Fruit fly (Drosophila melanogaster) Kc167 (cell line): ENCODE results near the gene Cpr64Aa.

Experiments
- Myc ChIP-seq: fragments of >200 bp; optimal IDR thresholded peaks from 2 replicates; lab custom pipeline; 2017; ENCODE audit warnings: missing external identifiers
- Sin3A ChIP-seq: fragments of >200 bp; optimal IDR thresholded peaks from 2 replicates; lab custom pipeline; 2018; ENCODE audit warnings: missing external identifiers
- h ChIP-seq: fragments of >200 bp; optimal IDR thresholded peaks from 3 replicates; lab custom pipeline; 2018; ENCODE audit warnings: missing external identifiers
- insv ChIP-seq: fragments of >200 bp; optimal IDR thresholded peaks from 3 replicates; lab custom pipeline; 2018; ENCODE audit warnings: missing external identifiers
- psq ChIP-seq: fragments of >200 bp; optimal IDR thresholded peaks from 2 replicates; lab custom pipeline; 2017; ENCODE audit warnings: missing external identifiers
- ttk ChIP-seq: sonication (Bioruptor generic); optimal IDR thresholded peaks from 2 replicates; lab custom pipeline; 2017; ENCODE audit warnings: missing external identifiers

Gene Cpr64Aa

DNA sequence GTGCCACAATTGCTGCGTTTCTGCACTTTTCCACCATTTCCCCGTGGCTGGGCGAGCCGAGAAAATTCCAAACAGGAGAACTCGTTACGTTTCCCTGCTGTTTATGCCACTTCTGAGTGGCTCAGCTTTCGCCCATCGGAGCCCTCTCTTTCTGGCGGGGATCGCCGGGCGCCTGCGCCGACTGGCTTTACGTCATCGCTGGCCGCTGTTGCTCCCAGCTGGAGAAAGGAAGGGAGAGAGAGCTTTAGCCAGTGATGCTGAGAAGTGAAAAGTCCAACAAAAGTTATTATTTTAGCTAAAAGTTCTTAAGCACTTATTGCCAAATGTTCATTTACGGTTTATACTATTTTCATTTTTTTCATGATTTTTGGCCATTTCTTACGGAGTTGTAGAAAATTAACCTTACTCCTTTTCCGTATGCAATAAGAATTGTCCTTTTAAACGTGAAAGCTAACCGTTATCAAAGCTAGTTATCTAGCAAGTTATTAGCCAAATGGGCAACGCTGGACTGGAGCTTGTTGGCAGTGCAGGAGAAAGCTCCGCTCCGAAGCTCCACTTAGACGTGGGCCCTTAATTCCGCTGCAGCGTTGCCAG, 21.0 kb downstream of the Cpr64Aa start, which contains the start of the genes Teh2 and tipE:
Gene Teh2, minus strand, starts transcription at position 94 of the 594 bp plus-strand sequence.
Gene tipE, plus strand, starts transcription at position 570 of the 594 bp plus-strand sequence.
- TF ChIP-seq ttk, result no peak
- no peak for TF ChIP-seq Myc (lab: Kevin White, UChicago)

DNA sequence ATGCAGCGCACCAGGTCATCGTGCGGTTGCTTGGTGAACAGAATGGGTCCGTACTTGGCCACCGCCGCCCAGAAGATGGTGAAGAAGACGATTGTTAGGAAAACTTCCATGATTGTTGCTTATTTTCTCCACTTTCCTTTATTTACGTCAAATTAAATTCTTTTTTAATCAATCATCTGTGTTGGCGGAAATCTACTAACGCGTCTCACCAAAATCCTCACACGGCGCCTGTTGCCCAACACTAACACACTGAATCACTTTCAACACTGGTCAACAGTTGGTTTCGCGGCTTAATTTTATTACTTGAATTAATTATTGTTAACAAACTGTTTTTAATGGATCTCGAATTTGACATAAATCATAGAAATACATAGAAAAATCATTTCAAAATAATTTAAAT, 22.3 kb downstream of the Cpr64Aa start, which contains the start of gene VhaM9.7-c:
Gene VhaM9.7-c, minus strand, starts transcription at position 207 of the 400 bp plus-strand sequence.
- TF ChIP-seq Sin3A (lab: Kevin White, UChicago) (no peak), h (lab: Kevin White, UChicago) (no peak), Myc (lab: Kevin White, UChicago) (no peak), insv (lab: Kevin White, UChicago) (no peak), psq (lab: Kevin White, UChicago) (no peak), ttk (no peak)

DNA sequence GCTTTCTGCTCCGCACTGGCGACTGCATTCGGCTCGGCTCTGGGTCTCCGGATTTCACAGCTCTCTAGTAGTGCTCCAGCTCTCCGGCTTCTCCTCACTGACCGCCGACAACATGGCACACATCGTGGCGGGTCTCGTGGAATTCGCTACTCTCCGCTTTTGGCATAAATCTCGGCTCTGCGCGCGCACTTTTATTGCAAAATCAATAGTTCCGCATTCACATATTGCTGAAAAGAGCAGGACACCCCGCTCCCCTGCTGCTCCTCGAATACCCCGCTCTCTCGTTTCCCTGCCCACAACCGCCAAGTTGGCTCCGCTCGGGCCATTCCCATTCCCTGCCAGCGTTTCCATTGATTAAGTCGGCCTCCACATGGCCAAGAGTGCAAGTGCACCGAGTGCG, 23.7 kb downstream of the Cpr64Aa start:
- no peak for TF ChIP-seq Sin3A (lab: Kevin White, UChicago)
- TF ChIP-seq h (lab: Kevin White, UChicago), result no peak
- TF ChIP-seq ttk, result no peak
- no peak for TF ChIP-seq insv (lab: Kevin White, UChicago)
- no peak for TF ChIP-seq psq (lab: Kevin White, UChicago)
- no peak for TF ChIP-seq Myc (lab: Kevin White, UChicago)

DNA sequence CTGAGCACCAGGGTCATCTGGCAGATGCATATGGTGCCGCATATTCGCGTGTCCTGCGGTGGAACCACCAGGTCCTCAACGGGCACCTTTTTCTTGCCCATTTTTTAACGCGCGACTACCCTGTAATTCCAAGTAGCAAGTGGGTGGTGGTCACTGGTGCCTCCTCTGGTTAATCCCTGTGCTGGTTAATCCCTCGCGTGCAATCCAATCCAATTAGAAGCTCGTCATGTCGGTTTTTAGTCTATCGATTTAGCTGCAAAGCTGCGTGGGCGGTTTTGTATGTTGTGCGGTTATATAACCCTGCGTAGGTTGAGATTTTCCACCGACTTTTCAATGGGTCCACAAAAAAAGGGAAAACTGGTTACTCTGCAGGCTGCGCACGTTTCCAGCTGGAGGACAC, 24.4 kb downstream of the Cpr64Aa start, which contains the start of gene Teh3:
Gene Teh3, minus strand, starts transcription at position 101 of the 400 bp plus-strand sequence.
- TF ChIP-seq psq (lab: Kevin White, UChicago), result no peak

DNA sequence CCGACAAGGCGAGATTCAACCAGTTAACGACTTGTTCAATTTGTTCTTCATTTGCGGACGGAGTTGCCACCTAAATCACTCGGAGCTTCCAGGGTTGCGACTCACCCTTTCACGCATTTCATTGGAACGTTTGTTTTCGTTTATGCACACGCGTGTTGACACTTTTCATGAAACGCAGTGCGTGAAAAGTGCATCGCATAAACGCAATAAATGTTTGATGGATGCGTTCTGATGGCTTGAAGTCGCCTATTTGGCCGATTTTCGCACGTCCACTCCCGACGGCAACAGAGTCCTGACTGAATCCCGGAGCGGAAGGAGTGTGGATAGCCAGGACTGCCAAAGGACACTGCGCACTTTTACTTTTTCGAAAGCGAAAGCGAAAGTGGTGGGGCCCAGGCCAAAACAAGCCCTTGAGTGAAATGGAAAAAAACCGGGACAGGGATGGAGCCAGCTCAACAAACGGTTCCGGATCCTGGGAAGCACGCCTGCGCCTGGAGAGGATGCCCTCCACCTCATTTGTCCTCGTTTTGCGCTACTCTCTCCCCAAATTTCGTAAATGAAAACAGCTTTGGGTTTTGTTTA, 30.9 kb downstream of the Cpr64Aa start, which contains the start of gene Teh4:
Gene Teh4, minus strand, starts transcription at position 290 of the 582 bp plus-strand sequence.
- TF ChIP-seq ttk (no peak), insv (lab: Kevin White, UChicago) (no peak), h (lab: Kevin White, UChicago) (no peak), psq (lab: Kevin White, UChicago) (no peak), Sin3A (lab: Kevin White, UChicago) (no peak), Myc (lab: Kevin White, UChicago) (no peak)

DNA sequence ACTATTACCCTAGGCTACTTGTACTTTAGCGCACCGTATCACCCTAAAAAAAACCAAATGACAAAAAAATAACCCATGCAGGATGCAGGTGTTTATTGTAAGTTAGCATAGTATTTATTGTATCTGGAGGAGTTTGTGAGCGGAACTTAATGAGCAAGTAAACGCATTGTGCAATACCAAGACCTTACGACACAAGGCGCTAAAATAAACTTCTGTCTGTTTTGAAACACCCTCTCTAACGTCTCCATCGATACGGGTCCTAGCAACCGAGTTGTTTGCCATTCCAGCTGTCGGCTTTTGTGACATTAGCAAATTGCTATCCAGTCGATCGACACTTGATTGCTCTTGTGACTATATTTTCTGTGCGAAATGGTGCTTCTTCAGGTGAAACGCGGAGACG, 35.4 kb downstream of the Cpr64Aa start, which contains the start of gene CG18675:
Gene CG18675, plus strand, starts transcription at position 301 of the 400 bp plus-strand sequence.
- TF ChIP-seq h (lab: Kevin White, UChicago) (no peak), Myc (lab: Kevin White, UChicago) (no peak), psq (lab: Kevin White, UChicago) (no peak), Sin3A (lab: Kevin White, UChicago) (no peak), ttk (no peak), insv (lab: Kevin White, UChicago) (no peak)

DNA sequence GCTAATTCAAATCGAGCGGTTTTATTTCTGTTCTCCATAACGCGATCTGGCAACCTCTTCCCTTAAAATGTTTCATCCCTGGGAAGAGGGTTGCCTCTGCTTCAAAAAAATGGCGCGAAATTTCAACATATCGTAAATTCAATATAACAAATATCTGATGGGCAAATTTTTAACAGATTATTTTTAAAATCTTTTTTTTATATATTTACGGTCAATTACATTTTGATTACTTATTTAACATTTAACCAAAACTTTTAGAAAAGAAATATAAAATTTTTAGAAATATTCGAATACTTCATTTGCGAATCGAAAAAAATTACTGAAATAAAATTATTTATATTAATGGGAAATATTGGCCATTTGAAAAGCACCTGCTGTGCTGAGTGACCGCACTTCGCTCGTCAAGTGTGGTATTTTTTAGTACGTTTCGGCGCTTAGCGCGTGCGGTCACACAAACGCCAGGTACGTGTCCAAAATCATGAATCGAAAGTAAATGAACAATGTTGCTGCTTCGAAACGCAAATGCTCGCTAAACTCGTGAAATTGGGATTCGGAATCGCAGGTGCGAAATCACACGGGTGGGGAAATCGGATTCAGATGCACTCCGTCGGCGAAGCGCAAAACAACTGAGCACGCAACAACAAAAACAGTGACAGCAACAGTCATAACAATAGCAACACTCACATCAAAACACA, 38.9 kb downstream of the Cpr64Aa start, which contains the start of gene Ero1L:
Gene Ero1L, plus strand, starts transcription at position 448 of the 695 bp plus-strand sequence.
- no peak for TF ChIP-seq Myc (lab: Kevin White, UChicago)
- TF ChIP-seq psq (lab: Kevin White, UChicago), result no peak
- TF ChIP-seq Sin3A (lab: Kevin White, UChicago), result no peak
- no peak for TF ChIP-seq h (lab: Kevin White, UChicago)
- TF ChIP-seq insv (lab: Kevin White, UChicago), result no peak
- no peak for TF ChIP-seq ttk

DNA sequence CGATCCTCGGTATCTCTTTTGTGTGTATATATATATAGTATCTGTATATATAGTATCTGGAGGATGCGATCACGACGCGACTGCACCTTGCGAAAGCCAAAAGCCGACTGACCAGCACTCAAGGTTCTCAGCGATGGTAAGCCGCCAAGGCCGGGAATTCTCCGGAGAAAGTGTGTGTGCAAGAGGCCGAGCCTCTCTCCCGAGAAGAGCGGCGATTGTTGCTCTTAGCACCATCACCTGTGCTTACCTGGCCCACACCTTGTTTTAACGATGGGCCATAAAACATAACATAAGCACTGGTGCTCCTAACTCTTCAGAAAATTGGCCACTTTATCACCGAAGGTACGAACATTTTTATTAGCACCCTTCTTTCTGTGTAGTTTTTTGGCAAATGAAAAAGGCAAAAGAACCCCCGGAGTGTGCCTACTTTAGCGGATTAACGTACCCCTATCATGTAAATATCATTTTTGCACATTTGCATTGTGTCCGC, 41.6 kb downstream of the Cpr64Aa start, which contains the start of gene mas:
Gene mas, minus strand, starts transcription at position 112 of the 490 bp plus-strand sequence.
- TF ChIP-seq psq (lab: Kevin White, UChicago) (no peak), h (lab: Kevin White, UChicago) (no peak), Sin3A (lab: Kevin White, UChicago) (no peak)

DNA sequence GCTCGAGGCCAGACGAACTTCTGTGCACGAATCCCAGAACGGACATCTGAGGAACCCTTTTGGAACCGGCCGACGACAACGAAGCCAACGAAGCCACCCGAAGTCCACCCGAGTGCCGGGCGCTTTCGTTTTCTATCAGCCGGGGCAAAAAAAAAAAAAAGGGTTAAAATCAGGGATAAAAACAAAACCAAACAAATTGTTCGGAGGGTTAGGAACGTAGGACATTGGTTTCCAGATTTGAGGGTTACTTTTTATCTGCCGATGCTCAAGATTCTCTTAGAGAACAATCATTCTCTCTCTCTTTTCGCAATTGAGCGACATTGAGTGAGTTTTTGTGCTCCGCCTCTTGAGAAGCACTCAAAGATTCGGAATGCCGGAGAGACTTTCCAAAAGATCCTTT, 48.1 kb downstream of the Cpr64Aa start, which contains the start of gene nab:
Gene nab, minus strand, starts transcription at position 7 of the 400 bp plus-strand sequence.
- TF ChIP-seq ttk (no peak), Sin3A (lab: Kevin White, UChicago) (no peak), h (lab: Kevin White, UChicago) (no peak), Myc (lab: Kevin White, UChicago) (no peak), insv (lab: Kevin White, UChicago) (no peak), psq (lab: Kevin White, UChicago) (no peak)

DNA sequence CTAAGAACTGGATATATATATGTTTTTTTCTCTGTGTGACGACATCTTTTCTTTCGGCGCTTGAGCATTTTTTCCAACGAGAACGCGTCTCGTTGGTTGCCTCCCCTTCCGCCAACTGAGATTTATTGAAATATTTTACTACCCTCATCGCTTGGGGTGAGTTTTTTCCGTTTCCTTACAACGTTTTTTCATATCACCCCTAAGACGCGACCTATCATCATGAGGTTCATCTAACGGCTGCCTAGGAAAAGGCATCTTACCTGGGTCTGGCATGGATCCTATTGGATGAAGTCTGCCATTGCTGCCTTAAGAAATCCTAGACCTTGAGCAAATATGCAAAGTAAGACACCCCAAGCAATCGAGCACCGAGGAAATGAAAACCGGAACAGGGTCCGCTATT, 49.7 kb downstream of the Cpr64Aa start:
- TF ChIP-seq h (lab: Kevin White, UChicago) (no peak), ttk (no peak), Sin3A (lab: Kevin White, UChicago) (no peak), Myc (lab: Kevin White, UChicago) (no peak), insv (lab: Kevin White, UChicago) (no peak), psq (lab: Kevin White, UChicago) (no peak)

DNA sequence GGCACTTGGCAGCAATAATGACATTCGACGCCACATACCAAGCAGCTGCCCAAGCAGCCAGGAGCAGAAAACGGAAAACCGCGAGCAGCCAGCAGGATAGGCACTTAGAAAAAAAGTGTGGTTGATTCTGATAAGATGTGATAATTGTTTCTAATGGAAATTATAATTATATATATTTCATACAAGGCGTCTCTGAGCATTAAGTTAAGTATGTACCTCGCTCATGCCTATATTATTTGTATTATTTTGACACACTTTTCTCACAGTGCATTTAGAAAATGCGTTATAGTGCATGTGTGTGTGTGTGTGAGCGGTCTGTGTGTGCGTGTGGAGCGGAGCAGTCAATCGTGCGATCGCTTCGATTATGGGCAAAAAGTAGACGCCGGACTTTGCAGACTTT, 50.6 kb downstream of the Cpr64Aa start:
- no peak for TF ChIP-seq Myc (lab: Kevin White, UChicago)
- no peak for TF ChIP-seq ttk
- TF ChIP-seq Sin3A (lab: Kevin White, UChicago), result no peak
- TF ChIP-seq h (lab: Kevin White, UChicago), result no peak
- no peak for TF ChIP-seq psq (lab: Kevin White, UChicago)
- no peak for TF ChIP-seq insv (lab: Kevin White, UChicago)
